Worm (Caenorhabditis elegans) whole organism, late embryonic: ENCODE measurements around the gene ZK1240.5.

Experiments used
- F13H6.1 ChIP-seq: sonication (generic microtip); optimal IDR thresholded peaks from 2 replicates; lab custom pipeline; 2016; ENCODE audit warnings: missing genetic modification characterization, missing compliant biosample characterization
- ceh-9 ChIP-seq: sonication (generic microtip); optimal IDR thresholded peaks from 2 replicates; lab custom pipeline; 2016; ENCODE audit warnings: mild to moderate bottlenecking, missing genetic modification characterization, inconsistent platforms, missing compliant biosample characterization
- dmd-4 ChIP-seq: sonication (generic microtip); optimal IDR thresholded peaks from 2 replicates; lab custom pipeline; 2016; ENCODE audit warnings: borderline replicate concordance, missing genetic modification characterization, missing compliant biosample characterization
- elt-2 ChIP-seq: sonication (generic microtip); optimal IDR thresholded peaks from 2 replicates; lab custom pipeline; 2016; ENCODE audit warnings: missing genetic modification reagents, missing genetic modification characterization, missing compliant biosample characterization
- ets-4 ChIP-seq: sonication (generic microtip); optimal IDR thresholded peaks from 2 replicates; lab custom pipeline; 2016; ENCODE audit warnings: missing genetic modification characterization, missing compliant biosample characterization
- hlh-15 ChIP-seq: sonication (generic microtip); optimal IDR thresholded peaks from 2 replicates; lab custom pipeline; 2016; ENCODE audit warnings: missing genetic modification characterization, missing compliant biosample characterization
- hlh-6 ChIP-seq: sonication (generic microtip); optimal IDR thresholded peaks from 2 replicates; lab custom pipeline; 2016; ENCODE audit warnings: missing genotype, missing genetic modification characterization, missing compliant biosample characterization
- lin-11 ChIP-seq: fragments of 200-800 bp; sonication (Bioruptor generic); optimal IDR thresholded peaks from 2 replicates; lab custom pipeline; 2018; ENCODE audit warnings: mild to moderate bottlenecking, missing genetic modification characterization, missing compliant biosample characterization
- mec-3 ChIP-seq: sonication (generic microtip); optimal IDR thresholded peaks from 2 replicates; lab custom pipeline; 2016; ENCODE audit warnings: borderline replicate concordance, missing genetic modification characterization, missing compliant biosample characterization
- odd-2 ChIP-seq: sonication (generic microtip); optimal IDR thresholded peaks from 2 replicates; lab custom pipeline; 2017; ENCODE audit warnings: antibody characterized with exemption, mild to moderate bottlenecking, missing genetic modification characterization, missing compliant biosample characterization
- pqm-1 ChIP-seq: sonication (generic microtip); optimal IDR thresholded peaks from 2 replicates; lab custom pipeline; 2016; ENCODE audit warnings: missing genetic modification characterization, missing compliant biosample characterization
- sox-2 ChIP-seq: fragments of 200-800 bp; sonication (Bioruptor generic); IDR thresholded peaks from 2 replicates; pipeline ENCODE4 v1.3.6; 2022; ENCODE audit warnings: missing genetic modification reagents, missing genetic modification characterization, missing compliant biosample characterization
- unc-86 ChIP-seq: sonication (generic microtip); optimal IDR thresholded peaks from 2 replicates; lab custom pipeline; 2016; ENCODE audit warnings: missing genetic modification characterization, missing compliant biosample characterization
- ztf-16 ChIP-seq: sonication (generic microtip); optimal IDR thresholded peaks from 2 replicates; lab custom pipeline; 2017; ENCODE audit warnings: missing genetic modification characterization, missing compliant biosample characterization

- TF ChIP-seq hlh-15 (no peak), ztf-16 (no peak), dmd-4 (tag; lab: Kevin White, UChicago) (no peak), mec-3 (no peak), hlh-6 (tag; lab: Kevin White, UChicago) (no peak), elt-2 (no peak), lin-11 (tag; lab: Kevin White, UChicago) (no peak), odd-2 (tag; lab: Kevin White, UChicago) (no peak), sox-2 (GFP tag; lab: Robert Waterston, UW) (no peak), pqm-1 (tag; lab: Kevin White, UChicago) (no peak), unc-86 (tag; lab: Kevin White, UChicago) (no peak), ets-4 (tag; lab: Kevin White, UChicago) (no peak), ceh-9 (tag; lab: Kevin White, UChicago) (no peak), F13H6.1 (no peak)
Observed at ce11 chrII:2292549-2292948, 25.2 kb downstream of the ZK1240.5 start.
